Worm (Caenorhabditis elegans): Measurements from ENCODE around the gene klp-18.

The klp-18 gene

ce11 chrIV:7067446-7067845 lies 27.4 kb downstream of the klp-18 start:
- TF ChIP-seq ceh-63 (GFP tag; optimal IDR thresholded peaks at IDR 0.05) (no peak), lin-15B (tag; optimal IDR thresholded peaks at IDR 0.05) (no peak), F16B12.6 (tag; optimal IDR thresholded peaks at IDR 0.05) (no peak), tbx-2 (tag; optimal IDR thresholded peaks at IDR 0.05) (no peak), sptf-1 (tag; optimal IDR thresholded peaks at IDR 0.05) (no peak)

DNA sequence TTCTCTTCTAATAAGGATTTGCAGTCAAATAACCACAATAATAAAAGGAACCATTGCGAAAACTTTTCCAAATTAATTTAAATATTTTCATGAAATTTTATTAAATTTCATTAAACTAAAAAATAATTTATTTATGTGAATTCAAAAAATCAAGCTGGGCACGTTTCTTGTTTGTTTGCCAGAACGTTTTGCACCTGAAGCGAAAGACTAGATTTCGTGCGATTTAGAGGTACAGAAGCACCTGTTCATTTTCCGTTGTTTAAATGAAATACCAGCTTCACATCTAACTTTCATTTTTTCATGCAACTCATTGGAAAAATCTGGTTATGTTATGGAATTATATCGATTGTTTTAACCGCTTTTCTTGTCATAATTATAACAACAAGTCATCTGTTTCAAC lies 32.1 kb downstream of the klp-18 start, which contains the start of gene srg-48:
TSS of gene srg-48 (plus strand) at position 301 of the 400 bp plus-strand sequence.
- TF ChIP-seq blmp-1 (tag; optimal IDR thresholded peaks at IDR 0.05) (no peak), nhr-84 (tag; optimal IDR thresholded peaks at IDR 0.05) (no peak), mab-9 (GFP tag; IDR thresholded peaks at IDR 0.05) (no peak), nhr-19 (GFP tag; conservative IDR thresholded peaks at IDR 0.05) (no peak), C34B4.2 (tag; optimal IDR thresholded peaks at IDR 0.05) (no peak), sptf-1 (tag; optimal IDR thresholded peaks at IDR 0.05) (no peak), nhr-237 (tag; optimal IDR thresholded peaks at IDR 0.05) (no peak), hpl-2 (GFP tag; optimal IDR thresholded peaks at IDR 0.05) (no peak), dsc-1 (tag; optimal IDR thresholded peaks at IDR 0.05) (no peak), snu-23 (GFP tag; optimal IDR thresholded peaks at IDR 0.05) (no peak), unc-62 (GFP tag; optimal IDR thresholded peaks at IDR 0.05) (no peak), efl-1 (optimal IDR thresholded peaks at IDR 0.05) (no peak), efl-1 (GFP tag; optimal IDR thresholded peaks at IDR 0.05 in 1 of 2) (no peak)

DNA sequence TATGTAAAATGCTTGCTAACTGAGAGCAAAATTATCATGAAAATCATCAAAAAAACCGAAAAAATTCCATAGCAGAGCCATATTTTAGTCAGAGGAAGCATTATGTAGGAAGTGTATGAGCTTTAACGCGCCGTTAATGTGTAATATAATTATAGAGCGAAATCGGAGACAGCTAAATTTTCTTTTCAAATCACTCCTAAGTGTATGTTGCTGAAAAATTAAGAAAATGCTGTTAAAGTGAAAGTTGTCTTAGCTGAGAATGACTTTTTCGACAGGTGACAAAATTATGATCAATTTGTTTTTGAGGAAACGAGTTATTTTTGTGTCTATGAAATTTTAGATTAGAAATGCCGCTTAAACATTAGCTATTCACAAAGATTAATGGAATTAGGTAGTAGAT lies 35.1 kb downstream of the klp-18 start, which contains the start of gene srg-50:
TSS of gene srg-50 (minus strand) at position 101 of the 400 bp plus-strand sequence.
- TF ChIP-seq nhr-11 (tag; optimal IDR thresholded peaks at IDR 0.05) (no peak), elt-3 (tag; optimal IDR thresholded peaks at IDR 0.05) (no peak)

ce11 chrIV:7081214-7081613 lies 41.2 kb downstream of the klp-18 start, which contains the start of gene Y43B11AR.1:
Gene Y43B11AR.1, plus strand, starts transcription at chrIV:7081514.
- TF ChIP-seq nhr-90 (tag; optimal IDR thresholded peaks at IDR 0.05; ENCODE audit: poor library complexity) (no peak), mep-1 (tag; optimal IDR thresholded peaks at IDR 0.05) (no peak), ets-5 (GFP tag; IDR thresholded peaks at IDR 0.05) (no peak), xbp-1 (tag; optimal IDR thresholded peaks at IDR 0.05) (no peak), tlp-1 (tag; optimal IDR thresholded peaks at IDR 0.05) (no peak), lin-13 (GFP tag; optimal IDR thresholded peaks at IDR 0.05) (no peak), pag-3 (tag; optimal IDR thresholded peaks at IDR 0.05; ENCODE audit: borderline replicate concordance, insufficient read depth) (no peak), zip-4 (GFP tag; optimal IDR thresholded peaks at IDR 0.05) (no peak), pax-3 (tag; optimal IDR thresholded peaks at IDR 0.05) (no peak), ztf-11 (tag; optimal IDR thresholded peaks at IDR 0.05) (no peak), fos-1 (tag; optimal IDR thresholded peaks at IDR 0.05) (no peak), ceh-88 (GFP tag; IDR thresholded peaks at IDR 0.05) (no peak), nhr-85 (tag) (no peak), lir-3 (tag; optimal IDR thresholded peaks at IDR 0.05; ENCODE audit: poor library complexity) (no peak), nhr-28 (tag; optimal IDR thresholded peaks at IDR 0.05) (no peak), egl-27 (tag; optimal IDR thresholded peaks at IDR 0.05) (no peak), lin-35 (GFP tag; optimal IDR thresholded peaks at IDR 0.05) (no peak), pqm-1 (tag; optimal IDR thresholded peaks at IDR 0.05) (no peak)

DNA sequence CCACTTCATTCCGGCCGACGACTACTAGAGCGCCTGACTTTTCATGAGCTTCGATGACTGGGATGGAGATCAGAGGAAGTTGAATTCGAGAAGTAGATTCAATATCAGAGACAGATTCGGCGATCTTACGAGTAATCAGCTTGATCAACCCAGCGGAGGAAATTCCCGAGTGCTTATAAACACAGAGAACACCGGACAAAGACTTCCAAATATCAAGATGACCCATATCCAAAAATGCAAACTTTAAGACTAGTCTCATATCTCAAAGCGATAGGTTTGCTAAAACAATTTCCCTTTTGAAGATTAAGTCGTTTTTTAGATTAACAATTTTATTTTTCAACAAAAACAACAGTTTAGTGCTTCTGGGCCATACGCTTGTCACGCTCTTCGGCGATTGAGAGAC lies 43.4 kb downstream of the klp-18 start, which contains the start of gene Y43B11AR.3:
TSS of gene Y43B11AR.3 (minus strand) at position 335 of the 403 bp plus-strand sequence.
- peak; percentile 34 for TF ChIP-seq nhr-90 (tag; optimal IDR thresholded peaks at IDR 0.05; ENCODE audit: poor library complexity)
- peak in 1 of 2 experiments; percentile 14 for TF ChIP-seq lsy-2 (tag; optimal IDR thresholded peaks at IDR 0.05)
- no peak for TF ChIP-seq swsn-7 (tag; optimal IDR thresholded peaks at IDR 0.05)
- peak; percentile 56 for TF ChIP-seq nhr-85 (tag)
- TF ChIP-seq efl-1 (optimal IDR thresholded peaks at IDR 0.05), result peak; percentile 9 to 12
- peak in 1 of 2 experiments; percentile 22 for TF ChIP-seq efl-1 (GFP tag; optimal IDR thresholded peaks at IDR 0.05 in 1 of 2)
- no peak for TF ChIP-seq nhr-77 (tag; optimal IDR thresholded peaks at IDR 0.05)
- TF ChIP-seq aly-2 (tag; optimal IDR thresholded peaks at IDR 0.05), result peak; percentile 78
- peak; percentile 8 for TF ChIP-seq nhr-47 (tag; optimal IDR thresholded peaks at IDR 0.05)
- peak; percentile 30 for TF ChIP-seq rnt-1 (tag; optimal IDR thresholded peaks at IDR 0.05)
- peak; percentile 46 for TF ChIP-seq nhr-71 (tag; optimal IDR thresholded peaks at IDR 0.05)
- no peak for TF ChIP-seq C04F5.9 (tag; optimal IDR thresholded peaks at IDR 0.05)
- TF ChIP-seq fos-1 (tag; optimal IDR thresholded peaks at IDR 0.05), result peak; percentile 44
- TF ChIP-seq elt-2 (tag; optimal IDR thresholded peaks at IDR 0.05), result no peak
- peak; percentile 49 for TF ChIP-seq ama-1 (optimal IDR thresholded peaks at IDR 0.05)
